Worm (Caenorhabditis elegans) whole organism, L2 larva: ENCODE measurements around the gene acs-3.

Experiments
- C34F6.9 ChIP-seq: fragments of 150-350 bp; optimal IDR thresholded peaks from 2 replicates; lab custom pipeline; 2014; ENCODE audit warnings: missing biosample characterization, missing genetic modification characterization
- ceh-16 ChIP-seq: fragments of 150-350 bp; optimal IDR thresholded peaks from 2 replicates; lab custom pipeline; 2014; ENCODE audit warnings: missing biosample characterization, missing genetic modification characterization
- egl-27 ChIP-seq: sonication (generic microtip); optimal IDR thresholded peaks from 3 replicates; lab custom pipeline; 2017; ENCODE audit warnings: missing biosample characterization, missing genetic modification reagents, missing genetic modification characterization
- gmeb-1 ChIP-seq: fragments of 150-350 bp; optimal IDR thresholded peaks from 2 replicates; lab custom pipeline; 2014; ENCODE audit warnings: missing biosample characterization, missing genetic modification characterization
- nhr-10 ChIP-seq: sonication (generic microtip); optimal IDR thresholded peaks from 2 replicates; lab custom pipeline; 2017; ENCODE audit warnings: missing biosample characterization, missing genetic modification characterization
- nhr-77 ChIP-seq: fragments of 150-350 bp; optimal IDR thresholded peaks from 2 replicates; lab custom pipeline; 2014; ENCODE audit warnings: missing biosample characterization, missing genetic modification characterization
- sem-4 ChIP-seq: fragments of 150-350 bp; optimal IDR thresholded peaks from 2 replicates; lab custom pipeline; 2014; ENCODE audit warnings: missing biosample characterization, missing genetic modification reagents, missing genetic modification characterization
- unc-39 ChIP-seq: fragments of 150-350 bp; optimal IDR thresholded peaks from 2 replicates; lab custom pipeline; 2014; ENCODE audit warnings: missing biosample characterization, missing genetic modification characterization

DNA sequence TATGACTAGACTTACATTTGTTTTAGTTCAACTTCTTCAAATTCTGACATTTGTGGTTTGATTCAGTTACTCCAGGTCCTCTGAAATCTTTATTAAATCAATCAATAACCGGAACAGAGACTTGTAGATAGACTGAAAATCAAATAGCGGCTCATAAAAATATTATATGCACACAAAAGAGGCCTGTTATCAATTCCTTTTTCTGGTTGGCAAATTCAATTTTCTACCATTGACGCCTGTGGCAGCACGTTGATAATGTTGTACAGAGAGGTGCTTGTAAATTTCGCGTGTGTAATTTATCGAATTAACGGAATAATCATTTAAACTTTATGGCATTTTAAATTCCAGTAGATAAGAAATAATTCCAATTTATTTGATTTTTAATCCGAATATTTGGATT is 17.6 kb downstream of the acs-3 start, which contains the start of gene T08B1.1:
- TF ChIP-seq gmeb-1 (tag; lab: Kevin White, UChicago) (no peak), nhr-10 (tag; lab: Kevin White, UChicago) (no peak), unc-39 (no peak), nhr-77 (tag; lab: Kevin White, UChicago) (no peak), sem-4 (tag; lab: Kevin White, UChicago) (no peak), ceh-16 (tag; lab: Kevin White, UChicago) (no peak), egl-27 (tag; lab: Kevin White, UChicago) (no peak), C34F6.9 (tag; lab: Kevin White, UChicago) (no peak)
